Fruit fly (Drosophila melanogaster) whole organism, adult: Measurements from ENCODE around the gene Pgant35A.

Source experiments
- CG11617 ChIP-seq: fragments of 200-800 bp; sonication (Bioruptor generic); optimal IDR thresholded peaks from 2 replicates; lab custom pipeline; 2017; ENCODE audit warnings: mild to moderate bottlenecking, missing biosample characterization, missing genetic modification reagents, missing genetic modification characterization
- CG12768 ChIP-seq: fragments of 200-800 bp; sonication (Bioruptor generic); optimal IDR thresholded peaks from 2 replicates; lab custom pipeline; 2017; ENCODE audit warnings: missing biosample characterization, missing genetic modification characterization, mild to moderate bottlenecking, moderate library complexity, missing genetic modification reagents
- CG14711 ChIP-seq: fragments of 200-800 bp; sonication (Bioruptor generic); optimal IDR thresholded peaks from 2 replicates; lab custom pipeline; 2018; ENCODE audit warnings: missing biosample characterization, mild to moderate bottlenecking, missing genetic modification characterization, moderate library complexity
- CG1620 ChIP-seq: fragments of 200-800 bp; sonication (Bioruptor generic); optimal IDR thresholded peaks from 2 replicates; lab custom pipeline; 2016; ENCODE audit warnings: missing biosample characterization, missing genetic modification characterization
- CG33017 ChIP-seq: fragments of 200-800 bp; sonication (Bioruptor generic); optimal IDR thresholded peaks from 2 replicates; lab custom pipeline; 2018; ENCODE audit warnings: missing biosample characterization, mild to moderate bottlenecking, missing genetic modification characterization, moderate library complexity
- CG5204 ChIP-seq: fragments of 200-800 bp; sonication (Bioruptor generic); optimal IDR thresholded peaks from 2 replicates; lab custom pipeline; 2016; ENCODE audit warnings: missing biosample characterization, missing genetic modification characterization
- CG7045 ChIP-seq: fragments of 200-800 bp; sonication (Bioruptor generic); optimal IDR thresholded peaks from 2 replicates; lab custom pipeline; 2017; ENCODE audit warnings: missing biosample characterization, mild to moderate bottlenecking, missing genetic modification characterization
- CG7101 ChIP-seq: fragments of 200-800 bp; sonication (Bioruptor generic); optimal IDR thresholded peaks from 2 replicates; lab custom pipeline; 2018; ENCODE audit warnings: missing biosample characterization, mild to moderate bottlenecking, missing genetic modification characterization, moderate library complexity
- Clk ChIP-seq: fragments of 200-800 bp; sonication (Bioruptor generic); optimal IDR thresholded peaks from 2 replicates; lab custom pipeline; 2017; ENCODE audit warnings: missing biosample characterization, missing genetic modification characterization
- Crg-1 ChIP-seq: fragments of 200-800 bp; sonication (Bioruptor generic); optimal IDR thresholded peaks from 2 replicates; lab custom pipeline; 2016; ENCODE audit warnings: missing biosample characterization, missing genetic modification characterization
- Hr96 ChIP-seq: fragments of 200-800 bp; sonication (Bioruptor generic); optimal IDR thresholded peaks from 2 replicates; lab custom pipeline; 2016; ENCODE audit warnings: missing biosample characterization, missing genetic modification characterization
- Mnt ChIP-seq: fragments of 200-800 bp; sonication (Bioruptor generic); optimal IDR thresholded peaks from 2 replicates; lab custom pipeline; 2016; ENCODE audit warnings: missing biosample characterization, mild to moderate bottlenecking, missing genetic modification characterization
- bab1 ChIP-seq: fragments of 200-800 bp; sonication (Bioruptor generic); optimal IDR thresholded peaks from 3 replicates; lab custom pipeline; 2019; ENCODE audit warnings: missing biosample characterization, mild to moderate bottlenecking, missing genetic modification characterization, moderate library complexity
- cic ChIP-seq: fragments of 200-800 bp; sonication (Bioruptor generic); optimal IDR thresholded peaks from 2 replicates; lab custom pipeline; 2017; ENCODE audit warnings: missing biosample characterization, mild to moderate bottlenecking, missing genetic modification characterization, moderate library complexity
- cnc ChIP-seq, 2 experiments: fragments of >200 bp; optimal IDR thresholded peaks; 2 replicates each; lab custom pipeline; 2017
- kay ChIP-seq: fragments of 200-800 bp; sonication (Bioruptor generic); peaks from one replicate; lab custom pipeline; 2016; ENCODE audit warnings: missing biosample characterization, missing genetic modification characterization, borderline replicate concordance
- ovo ChIP-seq: fragments of 200-800 bp; sonication (Bioruptor generic); optimal IDR thresholded peaks from 2 replicates; lab custom pipeline; 2016; ENCODE audit warnings: missing biosample characterization, missing genetic modification characterization
- pad ChIP-seq: fragments of 200-800 bp; sonication (Bioruptor generic); optimal IDR thresholded peaks from 3 replicates; lab custom pipeline; 2017; ENCODE audit warnings: missing biosample characterization, missing genetic modification characterization, mild to moderate bottlenecking, moderate library complexity, missing genetic modification reagents
- tj ChIP-seq: fragments of 200-800 bp; sonication (Bioruptor generic); optimal IDR thresholded peaks from 3 replicates; lab custom pipeline; 2017; ENCODE audit warnings: missing biosample characterization, mild to moderate bottlenecking, missing genetic modification characterization, moderate library complexity
- toe ChIP-seq: fragments of 200-800 bp; sonication (Bioruptor generic); optimal IDR thresholded peaks from 2 replicates; lab custom pipeline; 2016; ENCODE audit warnings: missing biosample characterization, missing genetic modification characterization

Pgant35A gene

DNA sequence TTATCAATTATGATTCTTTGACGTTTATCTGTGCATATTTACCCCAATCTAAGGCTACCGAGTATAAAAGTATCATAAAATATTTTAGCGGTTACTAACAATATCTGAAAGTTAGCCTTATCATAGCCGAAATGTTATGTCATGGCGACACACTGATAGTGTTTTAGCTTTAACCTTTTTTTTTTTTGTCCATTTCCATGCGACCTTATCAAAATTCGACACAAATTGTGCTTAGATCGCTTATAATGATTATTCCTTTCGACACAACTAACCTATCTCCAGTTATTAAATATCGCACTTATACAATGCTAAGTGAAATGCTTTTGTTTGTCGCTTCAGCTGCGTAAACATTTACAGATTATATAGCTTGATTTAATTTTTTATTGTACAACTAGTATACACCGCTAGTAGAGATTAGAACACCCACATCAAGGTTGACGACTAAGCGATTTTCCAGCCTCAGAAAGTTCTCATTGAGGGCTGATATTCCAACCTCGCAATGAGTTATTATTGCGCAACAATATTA lies 22.7 kb upstream of the Pgant35A start:
- TF ChIP-seq CG5204 (GFP tag; lab: Kevin White, UChicago) (no peak), Crg-1 (GFP tag; lab: Kevin White, UChicago) (no peak), bab1 (GFP tag; lab: Kevin White, UChicago) (no peak), kay (peak; percentile 75), CG12768 (GFP tag; lab: Kevin White, UChicago) (peak; percentile 10), Hr96 (GFP tag; lab: Kevin White, UChicago) (no peak), tj (GFP tag; lab: Kevin White, UChicago) (no peak), Mnt (GFP tag; lab: Kevin White, UChicago) (no peak), cic (peak; percentile 38), Clk (GFP tag; lab: Kevin White, UChicago) (no peak), CG1620 (GFP tag; lab: Kevin White, UChicago) (no peak), ovo (GFP tag; lab: Kevin White, UChicago) (no peak), pad (GFP tag; lab: Kevin White, UChicago) (no peak), cnc (optimal IDR thresholded peaks at IDR 0.05; lab: Kevin White, UChicago) (no peak), CG7045 (peak; percentile 39), CG33017 (tag; lab: Kevin White, UChicago) (peak; percentile 62), CG14711 (tag; lab: Kevin White, UChicago) (no peak), toe (GFP tag; lab: Kevin White, UChicago) (no peak), CG7101 (tag; lab: Kevin White, UChicago) (peak; percentile 43), CG11617 (GFP tag; lab: Kevin White, UChicago) (no peak)

DNA sequence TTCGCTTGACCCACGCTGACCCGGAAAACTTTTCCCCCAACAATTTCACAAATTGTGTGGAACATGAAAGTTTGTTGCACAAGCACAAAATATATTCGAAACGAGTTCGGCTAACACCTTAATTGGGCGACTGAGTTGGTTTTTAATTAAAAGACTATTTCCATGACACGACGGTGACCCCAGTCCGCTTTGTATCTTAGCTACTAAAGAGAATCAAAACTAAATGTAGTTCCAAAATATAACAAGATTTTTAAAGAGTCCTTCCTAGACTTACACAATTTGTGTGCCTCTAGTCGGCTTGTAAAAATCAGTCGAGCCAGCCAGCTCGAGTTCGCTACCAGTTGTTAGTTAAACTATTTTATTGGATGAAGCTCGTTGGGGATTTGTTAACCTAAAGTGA lies 21.1 kb upstream of the Pgant35A start, which contains the start of gene CG15286:
CG15286 (plus strand) TSS at position 301 of the 400 bp plus-strand sequence.
- TF ChIP-seq cnc (optimal IDR thresholded peaks at IDR 0.05; lab: Kevin White, UChicago) = no peak
- no peak for TF ChIP-seq Mnt (GFP tag; lab: Kevin White, UChicago)
- no peak for TF ChIP-seq CG11617 (GFP tag; lab: Kevin White, UChicago)
- TF ChIP-seq Hr96 (GFP tag; lab: Kevin White, UChicago) = no peak
- TF ChIP-seq Clk (GFP tag; lab: Kevin White, UChicago) = no peak
- TF ChIP-seq CG7101 (tag; lab: Kevin White, UChicago) = no peak
- TF ChIP-seq CG14711 (tag; lab: Kevin White, UChicago) = no peak
- TF ChIP-seq kay = no peak
- TF ChIP-seq ovo (GFP tag; lab: Kevin White, UChicago) = no peak
- no peak for TF ChIP-seq pad (GFP tag; lab: Kevin White, UChicago)
- no peak for TF ChIP-seq CG33017 (tag; lab: Kevin White, UChicago)
- TF ChIP-seq CG1620 (GFP tag; lab: Kevin White, UChicago) = no peak
- no peak for TF ChIP-seq Crg-1 (GFP tag; lab: Kevin White, UChicago)
- no peak for TF ChIP-seq CG12768 (GFP tag; lab: Kevin White, UChicago)
- no peak for TF ChIP-seq toe (GFP tag; lab: Kevin White, UChicago)

dm6 chr2L:14340964-14341363 lies 18.1 kb upstream of the Pgant35A start:
- TF ChIP-seq cnc (optimal IDR thresholded peaks at IDR 0.05; lab: Kevin White, UChicago) = no peak

DNA sequence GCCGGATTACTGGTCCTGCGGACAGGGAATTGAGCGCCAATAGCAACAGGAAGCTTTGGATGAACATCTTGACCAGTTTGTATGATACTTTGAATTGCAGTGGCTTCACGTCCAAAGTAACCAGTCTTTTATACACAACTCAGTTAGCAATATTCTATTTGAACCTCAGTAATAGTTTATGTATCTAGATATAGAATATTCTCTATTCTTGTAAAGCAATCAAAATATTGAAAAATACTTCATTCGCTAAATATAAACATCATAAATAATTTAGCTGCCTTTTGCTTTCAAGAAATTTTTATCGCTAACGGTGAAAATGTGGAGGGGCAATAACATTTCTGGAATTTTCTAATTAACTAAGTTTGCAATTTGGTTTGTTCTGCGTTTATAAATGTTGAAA lies 12.5 kb upstream of the Pgant35A start, which contains the start of gene Send2:
Send2 (minus strand) TSS at position 101 of the 400 bp plus-strand sequence.
- TF ChIP-seq pad (GFP tag; lab: Kevin White, UChicago) (no peak), CG7045 (no peak), cic (no peak), bab1 (GFP tag; lab: Kevin White, UChicago) (no peak), CG12768 (GFP tag; lab: Kevin White, UChicago) (no peak)

DNA sequence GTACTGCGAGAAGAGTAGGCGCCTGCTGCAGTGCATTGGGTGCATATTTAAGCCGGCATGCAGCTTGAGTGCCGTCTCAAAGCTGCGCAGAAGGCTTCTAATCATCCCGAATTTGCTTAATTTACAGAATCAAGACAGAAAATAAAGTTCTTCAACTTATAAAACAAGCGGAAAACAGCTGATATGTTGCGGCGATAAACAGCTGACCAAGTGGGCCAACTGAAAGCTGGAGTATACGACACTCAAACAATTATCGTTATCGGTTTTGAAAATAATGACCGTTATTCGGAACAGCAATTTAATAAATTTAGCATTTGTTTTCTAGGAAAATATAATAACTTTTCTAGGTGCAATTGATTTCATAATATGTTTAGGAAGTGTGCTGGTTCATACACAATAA lies 10.4 kb upstream of the Pgant35A start, which contains the start of gene mTTF:
mTTF (minus strand) TSS at position 189 of the 400 bp plus-strand sequence.
- TF ChIP-seq bab1 (GFP tag; lab: Kevin White, UChicago) (peak; percentile 71), CG1620 (GFP tag; lab: Kevin White, UChicago) (no peak), CG5204 (GFP tag; lab: Kevin White, UChicago) (no peak)

- TF ChIP-seq CG33017 (tag; lab: Kevin White, UChicago) (no peak), CG12768 (GFP tag; lab: Kevin White, UChicago) (no peak), ovo (GFP tag; lab: Kevin White, UChicago) (no peak), kay (no peak), toe (GFP tag; lab: Kevin White, UChicago) (no peak), Clk (GFP tag; lab: Kevin White, UChicago) (no peak), Mnt (GFP tag; lab: Kevin White, UChicago) (no peak), Crg-1 (GFP tag; lab: Kevin White, UChicago) (no peak), CG7045 (no peak), CG5204 (GFP tag; lab: Kevin White, UChicago) (no peak), tj (GFP tag; lab: Kevin White, UChicago) (no peak)
These were observed 8.5 kb upstream of the Pgant35A start for dm6 chr2L:14350587-14350986.
